Worm (Caenorhabditis elegans): ENCODE data around the gene M176.11.
"Not testable (repeated sequence)": the region's sequence is repeated elsewhere in the genome, so short reads cannot be mapped to it uniquely, and the experiment has no call there.

The M176.11 gene

DNA sequence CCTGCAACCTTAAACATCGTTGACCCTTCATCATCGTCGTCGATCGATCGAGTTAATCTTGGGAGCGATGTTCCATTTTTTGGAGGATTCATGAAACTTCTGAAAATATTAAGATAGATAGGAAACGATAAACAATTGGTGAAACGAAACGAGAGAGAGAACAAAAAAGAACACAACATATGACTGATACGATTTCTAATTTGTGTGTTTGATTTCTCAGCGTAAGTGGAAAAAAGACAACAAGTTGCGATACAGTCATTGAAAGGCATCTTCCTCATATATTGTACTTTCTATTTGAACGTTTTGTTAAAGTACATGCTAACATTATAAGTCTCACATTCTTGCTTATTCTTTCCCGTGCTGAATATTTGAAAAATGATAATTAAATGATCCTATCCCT, 30.1 kb downstream of the M176.11 start, which contains the start of gene R09D1.12:
R09D1.12 (minus strand) TSS at position 101 of the 400 bp plus-strand sequence.
- TF ChIP-seq fos-1 (tag; optimal IDR thresholded peaks at IDR 0.05); Y48G9A.11 (GFP tag; IDR thresholded peaks at IDR 0.05); lsy-2 (tag; optimal IDR thresholded peaks at IDR 0.05): not testable (repeated sequence)

DNA sequence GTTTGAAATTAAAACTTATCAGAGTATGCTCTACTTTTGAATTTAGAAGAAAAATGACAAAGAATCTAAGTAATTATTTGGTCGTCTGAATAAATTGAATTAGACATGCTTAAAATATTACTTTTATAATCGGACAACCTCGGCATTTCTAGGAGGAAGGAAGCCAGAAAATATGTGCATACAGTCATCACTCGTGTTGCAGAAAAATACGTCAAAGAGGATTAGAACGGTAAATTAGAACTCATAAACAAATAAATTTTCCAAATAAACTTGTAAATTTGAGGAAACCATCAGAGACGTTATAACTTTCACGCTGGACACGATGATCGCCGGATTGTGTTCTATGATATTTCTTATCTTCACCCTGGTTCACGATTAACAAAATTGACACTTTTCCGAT, 32.2 kb downstream of the M176.11 start, which contains the start of gene chil-19:
chil-19 (minus strand) TSS at position 101 of the 400 bp plus-strand sequence.
- TF ChIP-seq F10B5.3 (tag; optimal IDR thresholded peaks at IDR 0.05) = no peak
- TF ChIP-seq rbr-2 (tag; optimal IDR thresholded peaks at IDR 0.05) = no peak
- TF ChIP-seq cey-2 (tag; optimal IDR thresholded peaks at IDR 0.05; ENCODE audit: borderline replicate concordance, insufficient read depth) = no peak
- no peak for TF ChIP-seq aly-2 (tag; optimal IDR thresholded peaks at IDR 0.05)
- no peak for TF ChIP-seq ceh-82 (tag; optimal IDR thresholded peaks at IDR 0.05)
- no peak for TF ChIP-seq F49E8.2 (tag; optimal IDR thresholded peaks at IDR 0.05; ENCODE audit: borderline replicate concordance)
- TF ChIP-seq ZK546.5 (tag; optimal IDR thresholded peaks at IDR 0.05) = no peak
- TF ChIP-seq ceh-62 (tag; optimal IDR thresholded peaks at IDR 0.05) = no peak
- TF ChIP-seq ceh-20 (GFP tag; IDR thresholded peaks at IDR 0.05) = no peak
- TF ChIP-seq hlh-11 (tag; optimal IDR thresholded peaks at IDR 0.05) = no peak

DNA sequence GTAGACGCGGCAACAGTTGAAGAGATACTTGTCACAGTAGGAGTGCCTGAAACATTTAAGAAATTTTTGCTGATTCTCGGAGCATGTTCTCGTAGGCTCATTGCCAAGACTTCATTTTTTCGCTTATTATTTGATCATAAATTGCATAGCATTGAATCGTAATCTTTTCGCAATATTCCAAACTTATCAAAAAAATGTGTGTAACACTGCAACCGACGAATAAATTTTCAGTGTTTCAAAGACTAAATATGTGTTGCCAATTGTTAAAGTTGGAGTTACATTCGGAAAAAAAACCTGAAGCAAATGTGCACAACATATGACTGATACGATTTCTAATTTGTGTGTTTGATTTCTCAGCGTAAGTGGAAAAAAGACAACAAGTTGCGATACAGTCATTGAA, 37.4 kb downstream of the M176.11 start, which contains the start of gene R09D1.14:
R09D1.14 (minus strand) TSS at position 101 of the 400 bp plus-strand sequence.
- not testable (repeated sequence) for TF ChIP-seq nhr-48 (tag; optimal IDR thresholded peaks at IDR 0.05); ZK546.5 (tag; optimal IDR thresholded peaks at IDR 0.05); arid-1 (GFP tag; conservative IDR thresholded peaks at IDR 0.05)

DNA sequence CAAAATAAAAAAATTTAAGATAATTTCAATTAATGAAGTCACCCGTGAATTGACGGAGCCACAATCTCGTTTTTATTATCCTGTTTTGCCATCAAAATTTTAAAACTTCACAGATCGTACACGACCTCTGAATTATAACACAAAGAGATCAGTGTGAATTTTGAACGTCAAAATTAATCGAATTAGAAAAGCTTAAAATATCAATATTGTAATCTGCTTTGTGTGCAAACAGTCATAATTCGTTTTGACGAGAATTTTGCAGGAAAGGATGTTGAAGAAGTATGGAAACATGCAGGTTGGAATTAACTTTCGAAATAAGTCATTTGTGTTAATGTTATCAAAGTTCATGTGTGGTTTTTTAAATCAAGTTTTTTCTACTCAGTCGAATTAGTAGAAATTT, 39.8 kb downstream of the M176.11 start, which contains the start of gene chil-21:
chil-21 (minus strand) TSS at position 101 of the 400 bp plus-strand sequence.
- not testable (repeated sequence) for TF ChIP-seq Y105C5A.15 (GFP tag; IDR thresholded peaks at IDR 0.05); F37D6.2 (tag; optimal IDR thresholded peaks at IDR 0.05); dmd-6 (GFP tag; IDR thresholded peaks at IDR 0.05)

DNA sequence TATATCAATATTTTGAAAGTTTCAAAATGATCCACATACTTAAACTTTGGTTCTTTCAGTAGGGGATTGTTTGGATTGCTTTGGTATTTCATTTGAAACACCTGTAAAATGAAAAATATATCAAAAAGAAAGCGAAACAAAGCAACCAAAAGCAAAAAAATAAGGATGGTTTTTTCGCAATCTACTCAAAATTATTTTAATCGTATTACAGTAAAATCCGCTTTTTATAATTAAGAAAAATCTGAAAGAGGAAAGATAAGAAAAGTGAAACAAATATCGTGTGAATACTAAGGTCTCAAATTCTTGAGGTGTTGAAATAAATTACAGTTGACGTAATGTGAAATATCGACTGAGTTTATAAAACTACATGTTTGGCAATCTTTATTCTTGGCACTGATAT, 44.0 kb downstream of the M176.11 start, which contains the start of gene chil-22:
chil-22 (minus strand) TSS at position 101 of the 400 bp plus-strand sequence.
- no peak for TF ChIP-seq Y48G9A.11 (GFP tag; IDR thresholded peaks at IDR 0.05)
- TF ChIP-seq nhr-41 (GFP tag; IDR thresholded peaks at IDR 0.05) = no peak
- TF ChIP-seq R02D3.7 (tag; optimal IDR thresholded peaks at IDR 0.05) = no peak
- TF ChIP-seq hlh-30 (tag; optimal IDR thresholded peaks at IDR 0.05; ENCODE audit: insufficient read depth) = no peak
- no peak for TF ChIP-seq ces-1 (GFP tag; optimal IDR thresholded peaks at IDR 0.05)
- TF ChIP-seq nhr-42 (GFP tag; IDR thresholded peaks at IDR 0.05) = no peak
- TF ChIP-seq tag-97 (GFP tag; IDR thresholded peaks at IDR 0.05) = no peak
- TF ChIP-seq F44E2.7 (GFP tag; IDR thresholded peaks at IDR 0.05) = no peak
- TF ChIP-seq aly-2 (tag; optimal IDR thresholded peaks at IDR 0.05) = no peak
- TF ChIP-seq dmd-6 (GFP tag; IDR thresholded peaks at IDR 0.05) = no peak
- TF ChIP-seq ceh-62 (tag; optimal IDR thresholded peaks at IDR 0.05) = no peak
- no peak for TF ChIP-seq lir-3 (tag; optimal IDR thresholded peaks at IDR 0.05)
- TF ChIP-seq rbr-2 (tag; optimal IDR thresholded peaks at IDR 0.05) = no peak
- TF ChIP-seq lin-13 (GFP tag; optimal IDR thresholded peaks at IDR 0.05) = no peak
- TF ChIP-seq zfp-3 (GFP tag; conservative IDR thresholded peaks at IDR 0.05) = no peak
- no peak for TF ChIP-seq ceh-28 (tag; optimal IDR thresholded peaks at IDR 0.05)
- no peak for TF ChIP-seq attf-4 (tag; optimal IDR thresholded peaks at IDR 0.05)
- no peak for TF ChIP-seq hmg-1.1 (GFP tag; IDR thresholded peaks at IDR 0.05)
- no peak for TF ChIP-seq vab-7 (GFP tag; IDR thresholded peaks at IDR 0.05)
- TF ChIP-seq lin-39 (tag; optimal IDR thresholded peaks at IDR 0.05) = no peak

Measured in whole organism, L4 larva.